Fruit fly (Drosophila melanogaster) whole organism, embryonic: Measurements from ENCODE around the gene Atat.

Source experiments
- BEAF-32 ChIP-seq: fragments of 200-800 bp; sonication (Bioruptor generic); optimal IDR thresholded peaks from 3 replicates; lab custom pipeline; 2017; ENCODE audit warnings: missing biosample characterization, missing genetic modification characterization, mild to moderate bottlenecking, moderate library complexity, missing genetic modification reagents
- CG11456 ChIP-seq: fragments of 200-800 bp; sonication (Bioruptor generic); IDR thresholded peaks from 3 replicates; pipeline ENCODE4 v1.3.6; 2022; ENCODE audit warnings: missing biosample characterization, missing genetic modification characterization
- CG12155 ChIP-seq: fragments of 200-800 bp; sonication (Bioruptor generic); optimal IDR thresholded peaks from 3 replicates; lab custom pipeline; 2016; ENCODE audit warnings: missing biosample characterization, missing genetic modification characterization
- CG12236 ChIP-seq: fragments of 200-800 bp; sonication (Bioruptor generic); optimal IDR thresholded peaks from 2 replicates; lab custom pipeline; 2016; ENCODE audit warnings: missing biosample characterization, missing genetic modification characterization
- CG12744 ChIP-seq: fragments of 200-800 bp; sonication (Bioruptor generic); optimal IDR thresholded peaks from 2 replicates; lab custom pipeline; 2016; ENCODE audit warnings: missing biosample characterization, missing genetic modification characterization
- CG13123 ChIP-seq: fragments of 200-800 bp; sonication (Bioruptor generic); optimal IDR thresholded peaks from 2 replicates; lab custom pipeline; 2016; ENCODE audit warnings: missing biosample characterization, missing genetic modification characterization
- CG15269 ChIP-seq: fragments of 200-800 bp; sonication (Bioruptor generic); optimal IDR thresholded peaks from 2 replicates; lab custom pipeline; 2018; ENCODE audit warnings: missing biosample characterization, mild to moderate bottlenecking, missing genetic modification characterization, moderate library complexity
- CG1647 ChIP-seq: fragments of 200-800 bp; sonication (Bioruptor generic); optimal IDR thresholded peaks from 3 replicates; lab custom pipeline; 2016; ENCODE audit warnings: missing biosample characterization, missing genetic modification characterization
- CG16813 ChIP-seq: fragments of 200-800 bp; sonication (Bioruptor generic); IDR thresholded peaks from 3 replicates; pipeline ENCODE4 v1.3.6; 2022; ENCODE audit warnings: missing biosample characterization, missing genetic modification characterization; ENCODE audit not compliant: partially characterized antibody
- CG17802 ChIP-seq: fragments of 200-800 bp; sonication (Bioruptor generic); optimal IDR thresholded peaks from 2 replicates; lab custom pipeline; 2018; ENCODE audit warnings: missing biosample characterization, mild to moderate bottlenecking, missing genetic modification characterization, moderate library complexity
- CG2889 ChIP-seq: fragments of 200-800 bp; sonication (Bioruptor generic); IDR thresholded peaks from 3 replicates; pipeline ENCODE4 v1.3.6; 2022; ENCODE audit warnings: missing biosample characterization, missing genetic modification characterization
- CG3281 ChIP-seq: fragments of 200-800 bp; sonication (Bioruptor generic); optimal IDR thresholded peaks from 3 replicates; lab custom pipeline; 2017; ENCODE audit warnings: missing biosample characterization, mild to moderate bottlenecking, missing genetic modification characterization
- CG33213 ChIP-seq: fragments of 200-800 bp; sonication (Bioruptor generic); optimal IDR thresholded peaks from 3 replicates; lab custom pipeline; 2016; ENCODE audit warnings: missing biosample characterization, missing genetic modification characterization
- CG33557 ChIP-seq: fragments of 200-800 bp; sonication (Bioruptor generic); optimal IDR thresholded peaks from 2 replicates; lab custom pipeline; 2019; ENCODE audit warnings: missing biosample characterization, mild to moderate bottlenecking, missing genetic modification characterization, moderate library complexity
- CG5245 ChIP-seq: fragments of 200-800 bp; sonication (Bioruptor generic); optimal IDR thresholded peaks from 3 replicates; lab custom pipeline; 2016; ENCODE audit warnings: missing biosample characterization, missing genetic modification characterization
- CG6272 ChIP-seq: fragments of 200-800 bp; sonication (Bioruptor generic); IDR thresholded peaks from 2 replicates; pipeline ENCODE4 v1.3.6; 2022; ENCODE audit warnings: missing biosample characterization, missing genetic modification characterization
- CG7928 ChIP-seq: fragments of 200-800 bp; sonication (Bioruptor generic); optimal IDR thresholded peaks from 2 replicates; lab custom pipeline; 2017; ENCODE audit warnings: missing biosample characterization, mild to moderate bottlenecking, missing genetic modification characterization
- CG8089 ChIP-seq: fragments of 200-800 bp; sonication (Bioruptor generic); optimal IDR thresholded peaks from 3 replicates; lab custom pipeline; 2016; ENCODE audit warnings: missing biosample characterization, missing genetic modification characterization
- CG8478 ChIP-seq: fragments of >200 bp; optimal IDR thresholded peaks from 2 replicates; lab custom pipeline; 2018
- CG9437 ChIP-seq: fragments of 200-800 bp; sonication (Bioruptor generic); optimal IDR thresholded peaks from 2 replicates; lab custom pipeline; 2018; ENCODE audit warnings: missing biosample characterization, mild to moderate bottlenecking, missing genetic modification characterization
- D ChIP-seq, 2 experiments: fragments of 200-800 bp in 1 of 2; fragments of >200 bp in 1 of 2; sonication (Bioruptor generic) in 1 of 2; optimal IDR thresholded peaks; 2 replicates in 1 of 2; 3 replicates in 1 of 2; lab custom pipeline; 2017; ENCODE audit warnings: mild to moderate bottlenecking in 1 of 2, missing biosample characterization in 1 of 2, missing genetic modification characterization in 1 of 2, missing genetic modification reagents in 1 of 2
- Dbx ChIP-seq: fragments of 200-800 bp; sonication (Bioruptor generic); IDR thresholded peaks from 3 replicates; pipeline ENCODE4 v1.3.6; 2022; ENCODE audit warnings: missing biosample characterization, missing genetic modification characterization
- Fer2 ChIP-seq: fragments of 200-800 bp; sonication (Bioruptor generic); optimal IDR thresholded peaks from 2 replicates; lab custom pipeline; 2018; ENCODE audit warnings: missing biosample characterization, mild to moderate bottlenecking, missing genetic modification characterization, moderate library complexity
- Hmx ChIP-seq: fragments of 200-800 bp; sonication (Bioruptor generic); optimal IDR thresholded peaks from 2 replicates; lab custom pipeline; 2016; ENCODE audit warnings: missing biosample characterization, missing genetic modification characterization
- Mrtf ChIP-seq: fragments of 200-800 bp; sonication (Bioruptor generic); IDR thresholded peaks from 3 replicates; pipeline ENCODE4 v1.3.6; 2022; ENCODE audit warnings: missing biosample characterization, missing genetic modification characterization
- NC2β ChIP-seq: fragments of 200-800 bp; sonication (Bioruptor generic); optimal IDR thresholded peaks from 2 replicates; lab custom pipeline; 2016; ENCODE audit warnings: missing biosample characterization, missing genetic modification characterization
- Optix ChIP-seq: fragments of 200-800 bp; sonication (Bioruptor generic); IDR thresholded peaks from 3 replicates; pipeline ENCODE4 v1.3.6; 2022; ENCODE audit warnings: missing biosample characterization, missing genetic modification characterization
- Pdp1 ChIP-seq, 2 experiments: fragments of 200-800 bp; sonication (Bioruptor generic); optimal IDR thresholded peaks; 3 replicates each; lab custom pipeline; 2016; ENCODE audit warnings: missing biosample characterization in 2 of 2, missing genetic modification characterization in 2 of 2, mild to moderate bottlenecking in 1 of 2, moderate library complexity in 1 of 2
- Side ChIP-seq: fragments of 200-800 bp; sonication (Bioruptor generic); optimal IDR thresholded peaks from 2 replicates; lab custom pipeline; 2016; ENCODE audit warnings: missing biosample characterization, missing genetic modification characterization
- Ssrp ChIP-seq: fragments of 200-800 bp; sonication (Bioruptor generic); optimal IDR thresholded peaks from 2 replicates; lab custom pipeline; 2018; ENCODE audit warnings: missing biosample characterization, mild to moderate bottlenecking, missing genetic modification characterization, moderate library complexity
- Stat92E ChIP-seq, 3 experiments: fragments of >200 bp in 2 of 3; fragments of 200-800 bp in 1 of 3; sonication (Bioruptor generic) in 1 of 3; optimal IDR thresholded peaks; 2 replicates each; lab custom pipeline; 2017 to 2019; ENCODE audit warnings: missing biosample characterization in 3 of 3, missing genetic modification characterization in 3 of 3, mild to moderate bottlenecking in 1 of 3, moderate library complexity in 1 of 3
- ab ChIP-seq: fragments of 200-800 bp; sonication (Bioruptor generic); optimal IDR thresholded peaks from 2 replicates; lab custom pipeline; 2016; ENCODE audit warnings: missing biosample characterization, missing genetic modification characterization
- ara ChIP-seq: fragments of 200-800 bp; sonication (Bioruptor generic); IDR thresholded peaks from 2 replicates; pipeline ENCODE4 v1.3.6; 2022; ENCODE audit warnings: missing biosample characterization, missing genetic modification characterization
- bigmax ChIP-seq: fragments of 200-800 bp; sonication (Bioruptor generic); optimal IDR thresholded peaks from 2 replicates; lab custom pipeline; 2018; ENCODE audit warnings: missing biosample characterization, mild to moderate bottlenecking, missing genetic modification characterization
- cato ChIP-seq: fragments of 200-800 bp; sonication (Bioruptor generic); optimal IDR thresholded peaks from 2 replicates; lab custom pipeline; 2016; ENCODE audit warnings: missing biosample characterization, missing genetic modification characterization, borderline replicate concordance
- caup ChIP-seq: fragments of 200-800 bp; sonication (Bioruptor generic); optimal IDR thresholded peaks from 3 replicates; lab custom pipeline; 2017; ENCODE audit warnings: missing biosample characterization, mild to moderate bottlenecking, missing genetic modification characterization, moderate library complexity; ENCODE audit not compliant: severe bottlenecking
- dati ChIP-seq: fragments of 200-800 bp; sonication (Bioruptor generic); IDR thresholded peaks from 2 replicates; pipeline ENCODE4 v1.3.6; 2022; ENCODE audit warnings: missing biosample characterization, missing genetic modification characterization
- grau ChIP-seq: fragments of 200-800 bp; optimal IDR thresholded peaks from 3 replicates; lab custom pipeline; 2019; ENCODE audit warnings: missing biosample characterization, mild to moderate bottlenecking, missing genetic modification characterization, moderate library complexity
- hth ChIP-seq: fragments of >200 bp; optimal IDR thresholded peaks from 2 replicates; lab custom pipeline; 2017; ENCODE audit warnings: inconsistent platforms
- kni ChIP-seq: fragments of 200-800 bp; sonication (Bioruptor generic); optimal IDR thresholded peaks from 3 replicates; lab custom pipeline; 2017; ENCODE audit warnings: mild to moderate bottlenecking, missing biosample characterization, missing genetic modification reagents, missing genetic modification characterization
- nerfin-2 ChIP-seq: fragments of 200-800 bp; sonication (Bioruptor generic); IDR thresholded peaks from 2 replicates; pipeline ENCODE4 v1.3.6; 2022; ENCODE audit warnings: missing biosample characterization, missing genetic modification characterization; ENCODE audit not compliant: partially characterized antibody
- prd ChIP-seq, 3 experiments: fragments of >200 bp in 2 of 3; fragments of 200-800 bp in 1 of 3; sonication (Bioruptor generic) in 1 of 3; optimal IDR thresholded peaks in 2 of 3; IDR thresholded peaks in 1 of 3; 2 replicates in 2 of 3; 3 replicates in 1 of 3; pipeline versions ENCODE4 v1.3.6 to Lab custom; 2017 to 2022; ENCODE audit warnings: missing biosample characterization in 1 of 3, missing genetic modification characterization in 1 of 3
- ro ChIP-seq: fragments of 200-800 bp; sonication (Bioruptor generic); IDR thresholded peaks from 2 replicates; pipeline ENCODE4 v1.3.6; 2022; ENCODE audit warnings: missing biosample characterization, missing genetic modification characterization
- sens ChIP-seq: fragments of 200-800 bp; sonication (Bioruptor generic); peaks from one replicate; lab custom pipeline; 2016; ENCODE audit warnings: missing biosample characterization, missing genetic modification characterization
- so ChIP-seq: fragments of 200-800 bp; sonication (Bioruptor generic); IDR thresholded peaks from 3 replicates; pipeline ENCODE4 v1.3.6; 2022; ENCODE audit warnings: missing biosample characterization, missing genetic modification characterization
- tx ChIP-seq: fragments of 200-800 bp; sonication (Bioruptor generic); optimal IDR thresholded peaks from 2 replicates; lab custom pipeline; 2016; ENCODE audit warnings: missing biosample characterization, missing genetic modification characterization
- vfl ChIP-seq: fragments of 200-800 bp; sonication (Bioruptor generic); optimal IDR thresholded peaks from 2 replicates; lab custom pipeline; 2016; ENCODE audit warnings: missing biosample characterization, missing genetic modification characterization
- vvl ChIP-seq: fragments of 200-800 bp; sonication (Bioruptor generic); IDR thresholded peaks from 2 replicates; pipeline ENCODE4 v1.3.6; 2022; ENCODE audit warnings: missing biosample characterization, missing genetic modification characterization
- wek ChIP-seq: fragments of 200-800 bp; sonication (Bioruptor generic); optimal IDR thresholded peaks from 3 replicates; lab custom pipeline; 2018; ENCODE audit warnings: missing biosample characterization, mild to moderate bottlenecking, missing genetic modification characterization, moderate library complexity

Gene Atat

DNA sequence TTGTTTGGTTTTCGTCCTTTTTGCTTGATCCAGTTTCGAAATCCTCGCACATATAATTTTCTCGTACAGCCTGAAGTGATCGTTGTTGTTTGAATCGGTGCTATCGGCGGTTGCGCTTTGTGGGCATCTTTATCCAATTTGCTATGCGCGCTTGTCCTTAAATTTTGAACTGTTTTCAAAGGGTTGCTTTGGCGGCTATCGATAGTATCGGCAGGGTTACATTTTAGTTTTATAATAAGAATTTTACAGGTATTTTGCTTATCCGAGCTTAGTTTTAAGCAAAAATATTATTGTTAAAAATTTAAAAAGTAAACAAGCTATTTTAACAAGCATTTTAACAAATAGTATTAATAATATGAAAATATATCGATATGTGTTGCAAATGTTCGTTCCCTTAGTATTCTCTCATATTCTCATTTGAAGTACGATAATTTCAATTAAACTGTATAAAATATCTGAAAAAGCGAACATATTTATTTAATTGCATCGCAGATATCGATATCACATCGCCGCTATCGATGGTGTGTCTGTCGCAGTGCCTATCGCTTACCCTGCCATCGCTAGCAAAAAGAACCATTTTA, 59.6 kb downstream of the Atat start, which contains the start of the genes Klp67A and CG4452 (continued):
- TF ChIP-seq Side (GFP tag; lab: Kevin White, UChicago): no peak
- TF ChIP-seq CG33213 (GFP tag; lab: Kevin White, UChicago): no peak
- no peak for TF ChIP-seq CG12744 (GFP tag; lab: Kevin White, UChicago)
- peak; percentile 53 for TF ChIP-seq CG12155
- TF ChIP-seq CG16813 (GFP tag; lab: Robert Waterston, UW): peak; percentile 95
- no peak for TF ChIP-seq hth (lab: Kevin White, UChicago)
- TF ChIP-seq vvl (GFP tag; lab: Robert Waterston, UW): no peak
- no peak for TF ChIP-seq tx (GFP tag; lab: Kevin White, UChicago)
- TF ChIP-seq CG11456 (GFP tag; lab: Robert Waterston, UW): 0 out of 3 replicates have a peak, but pooled peaks have one; percentile 4
- peak; percentile 81 for TF ChIP-seq sens (GFP tag; lab: Kevin White, UChicago)
- TF ChIP-seq dati (GFP tag; lab: Robert Waterston, UW): no peak
- 0 out of 3 replicates have a peak, but pooled peaks have one; percentile 27 for TF ChIP-seq Dbx (GFP tag; lab: Robert Waterston, UW)
- peak; percentile 61 for TF ChIP-seq vfl
- TF ChIP-seq nerfin-2 (GFP tag; lab: Robert Waterston, UW): peak; percentile 87
- peak; percentile 98 for TF ChIP-seq BEAF-32
- peak; percentile 32 for TF ChIP-seq Ssrp (tag; lab: Kevin White, UChicago)
- no peak for TF ChIP-seq CG8478
- peak in 1 of 2 experiments; percentile 21 for TF ChIP-seq Pdp1 (GFP tag; optimal IDR thresholded peaks at IDR 0.05; lab: Kevin White, UChicago)
- TF ChIP-seq wek (GFP tag; lab: Kevin White, UChicago): no peak
- TF ChIP-seq Optix (GFP tag; lab: Robert Waterston, UW): no peak
- TF ChIP-seq CG8089 (GFP tag; lab: Kevin White, UChicago): no peak
- TF ChIP-seq bigmax (GFP tag; lab: Kevin White, UChicago): no peak
- TF ChIP-seq CG7928: peak; percentile 12
- no peak for TF ChIP-seq Stat92E (GFP tag; optimal IDR thresholded peaks at IDR 0.05; lab: Kevin White, UChicago)
- no peak for TF ChIP-seq Hmx (GFP tag; lab: Kevin White, UChicago)
- no peak for TF ChIP-seq CG1647
- no peak for TF ChIP-seq CG13123 (GFP tag; lab: Kevin White, UChicago)
- no peak for TF ChIP-seq so (GFP tag; lab: Robert Waterston, UW)
- no peak for TF ChIP-seq CG12236
- TF ChIP-seq NC2β (GFP tag; lab: Kevin White, UChicago): no peak
- TF ChIP-seq kni (GFP tag; lab: Kevin White, UChicago): no peak
- TF ChIP-seq cato (GFP tag; lab: Kevin White, UChicago): peak; percentile 36
- TF ChIP-seq CG15269 (tag; lab: Kevin White, UChicago): peak; percentile 0
- no peak for TF ChIP-seq CG5245
- peak; percentile 55 for TF ChIP-seq CG33557
- peak; percentile 70 for TF ChIP-seq CG9437 (GFP tag; lab: Kevin White, UChicago)
- no peak for TF ChIP-seq Mrtf
- TF ChIP-seq ro: no peak
- TF ChIP-seq grau (tag; lab: Kevin White, UChicago): peak; percentile 51
- no peak for TF ChIP-seq prd (optimal IDR thresholded peaks at IDR 0.05; lab: Kevin White, UChicago)
- 0 out of 3 replicates have a peak, but pooled peaks have one; percentile 44 for TF ChIP-seq prd (GFP tag; IDR thresholded peaks at IDR 0.05; lab: Robert Waterston, UW)
- TF ChIP-seq ara (GFP tag; lab: Robert Waterston, UW): no peak
- 0 out of 3 replicates have a peak, but pooled peaks have one; percentile 45 for TF ChIP-seq CG2889 (GFP tag; lab: Robert Waterston, UW)
- no peak for TF ChIP-seq Fer2 (tag; lab: Kevin White, UChicago)
- no peak for TF ChIP-seq CG17802
- no peak for TF ChIP-seq caup
- TF ChIP-seq CG3281: peak; percentile 29
- no peak for TF ChIP-seq D (optimal IDR thresholded peaks at IDR 0.05; lab: Kevin White, UChicago)
- TF ChIP-seq D (GFP tag; optimal IDR thresholded peaks at IDR 0.05; lab: Kevin White, UChicago): no peak
- no peak for TF ChIP-seq ab (GFP tag; lab: Kevin White, UChicago)
- TF ChIP-seq CG6272 (GFP tag; lab: Robert Waterston, UW): no peak
